Fruit fly (Drosophila melanogaster): ENCODE results near the gene PH4alphaNE1.

Gene PH4alphaNE1

dm6 chr3R:30465775-30466494, 34.2 kb downstream of the PH4alphaNE1 start, which contains the start of gene PH4alphaEFB (continued):
- no peak for TF ChIP-seq CG13624 (GFP tag; optimal IDR thresholded peaks at IDR 0.05)
- peak in 1 of 2 experiments; percentile 34 for TF ChIP-seq Eip74EF (GFP tag; optimal IDR thresholded peaks at IDR 0.05)
- no peak for TF ChIP-seq Sry-δ (GFP tag; optimal IDR thresholded peaks at IDR 0.05)
- peak; percentile 75 for TF ChIP-seq CG34224 (GFP tag; IDR thresholded peaks at IDR 0.05; ENCODE audit: partially characterized antibody)
- no peak for TF ChIP-seq CG4854 (GFP tag; optimal IDR thresholded peaks at IDR 0.05)
- TF ChIP-seq stc (GFP tag; IDR thresholded peaks at IDR 0.05): no peak
- peak; percentile 76 for TF ChIP-seq ewg (GFP tag; optimal IDR thresholded peaks at IDR 0.05)
- peak; percentile 58 for TF ChIP-seq CG17568 (GFP tag; optimal IDR thresholded peaks at IDR 0.05)
- no peak for TF ChIP-seq shn (GFP tag; optimal IDR thresholded peaks at IDR 0.05)
- no peak for TF ChIP-seq CG17328 (GFP tag; IDR thresholded peaks at IDR 0.05)
- no peak for TF ChIP-seq cato (GFP tag; optimal IDR thresholded peaks at IDR 0.05; ENCODE audit: borderline replicate concordance)
- TF ChIP-seq odd (GFP tag; optimal IDR thresholded peaks at IDR 0.05): peak; percentile 1
- TF ChIP-seq Hr78 (GFP tag; optimal IDR thresholded peaks at IDR 0.05): peak in 1 of 2 experiments; percentile 3
- no peak for TF ChIP-seq en (GFP tag; optimal IDR thresholded peaks at IDR 0.05)
- TF ChIP-seq Mrtf (GFP tag; IDR thresholded peaks at IDR 0.05): no peak
- no peak for TF ChIP-seq ab (GFP tag; optimal IDR thresholded peaks at IDR 0.05)
- TF ChIP-seq Jarid2 (GFP tag; optimal IDR thresholded peaks at IDR 0.05): peak; percentile 94
- TF ChIP-seq C15 (GFP tag; IDR thresholded peaks at IDR 0.05): no peak
- peak; percentile 78 for TF ChIP-seq gsb-n (tag; optimal IDR thresholded peaks at IDR 0.05)
- peak; percentile 84 for TF ChIP-seq scrt (GFP tag; optimal IDR thresholded peaks at IDR 0.05)
- TF ChIP-seq Dfd (GFP tag; optimal IDR thresholded peaks at IDR 0.05): no peak
- peak; percentile 43 for TF ChIP-seq D19A (tag; optimal IDR thresholded peaks at IDR 0.05)
- peak; percentile 65 for TF ChIP-seq pros (GFP tag; optimal IDR thresholded peaks at IDR 0.05)
- TF ChIP-seq exex (tag; optimal IDR thresholded peaks at IDR 0.05): no peak
- peak; percentile 25 for TF ChIP-seq CG17829 (tag; optimal IDR thresholded peaks at IDR 0.05)
- no peak for TF ChIP-seq H2.0 (GFP tag; IDR thresholded peaks at IDR 0.05)
- TF ChIP-seq Myb (GFP tag; optimal IDR thresholded peaks at IDR 0.05): no peak
- no peak for TF ChIP-seq CG7372 (GFP tag; IDR thresholded peaks at IDR 0.05)
- no peak for TF ChIP-seq Mad (GFP tag; optimal IDR thresholded peaks at IDR 0.05)
- TF ChIP-seq Dp (GFP tag; optimal IDR thresholded peaks at IDR 0.05): peak; percentile 85
- no peak for TF ChIP-seq Doc3 (GFP tag; IDR thresholded peaks at IDR 0.05; ENCODE audit: partially characterized antibody)
- TF ChIP-seq CG7987 (GFP tag; optimal IDR thresholded peaks at IDR 0.05): peak; percentile 8
- no peak for TF ChIP-seq wor (GFP tag; IDR thresholded peaks at IDR 0.05)
- no peak for TF ChIP-seq Six4 (GFP tag; optimal IDR thresholded peaks at IDR 0.05)
- peak; percentile 22; the same call in 1 of the 4 replicates for TF ChIP-seq Dll (GFP tag; IDR thresholded peaks at IDR 0.05; ENCODE audit: partially characterized antibody)
- TF ChIP-seq Hmr (GFP tag; optimal IDR thresholded peaks at IDR 0.05): peak; percentile 0
- TF ChIP-seq CG30020 (tag; optimal IDR thresholded peaks at IDR 0.05): peak; percentile 7
- peak; percentile 57 for TF ChIP-seq nom (GFP tag; optimal IDR thresholded peaks at IDR 0.05)
- TF ChIP-seq kni (GFP tag; optimal IDR thresholded peaks at IDR 0.05): peak; percentile 3
- peak; percentile 33 for TF ChIP-seq gfzf (GFP tag; optimal IDR thresholded peaks at IDR 0.05)
- TF ChIP-seq mirr (GFP tag; optimal IDR thresholded peaks at IDR 0.05): peak; percentile 14
- TF ChIP-seq CTCF (GFP tag; optimal IDR thresholded peaks at IDR 0.05): peak; percentile 1
- peak; percentile 3 for TF ChIP-seq MESR4 (GFP tag; optimal IDR thresholded peaks at IDR 0.05)
- 0 out of 2 replicates have a peak, but pooled peaks have one; percentile 12 for TF ChIP-seq sna (GFP tag; IDR thresholded peaks at IDR 0.05; ENCODE audit: partially characterized antibody)
- TF ChIP-seq Med (GFP tag): peak; percentile 43
- TF ChIP-seq yki (optimal IDR thresholded peaks at IDR 0.05): peak; percentile 17
- TF ChIP-seq nau (GFP tag; optimal IDR thresholded peaks at IDR 0.05): peak; percentile 34
- no peak for TF ChIP-seq CG10147 (GFP tag; optimal IDR thresholded peaks at IDR 0.05)
- TF ChIP-seq amos (GFP tag; IDR thresholded peaks at IDR 0.05; ENCODE audit: partially characterized antibody): no peak
